In genomic region chr3L:19791688-19792073, dm6 we compare ENCODE assay signal across 2 fruit fly cellular contexts.
TF ChIP-seq lines count a peak whose summit lies in the region.

No protein-coding gene starts in this region.

TF ChIP-seq in whole organism, adult, 20 proteins besides CTCF, POLR2A, EP300 and RAD21 (continued from another document):
- TF ChIP-seq CG33017 (tag; optimal IDR thresholded peaks at IDR 0.05; lab: Kevin White, UChicago) (peak; percentile 36), CG7045 (GFP tag; optimal IDR thresholded peaks at IDR 0.05; lab: Kevin White, UChicago) (no peak)
TF ChIP-seq in whole organism, adult: peak in this region for 7.

TF ChIP-seq in whole organism, embryonic, 481 proteins besides CTCF, POLR2A, EP300 and RAD21 (continued from another document and continues in another):
- peak; percentile 58; the same call in 2 of the 3 replicates for TF ChIP-seq CG34224 (GFP tag; IDR thresholded peaks at IDR 0.05; lab: Robert Waterston, UW; ENCODE audit: partially characterized antibody)
- TF ChIP-seq HLH4C (GFP tag; IDR thresholded peaks at IDR 0.05; lab: Robert Waterston, UW; ENCODE audit: partially characterized antibody), result no peak
- no peak for TF ChIP-seq repo (GFP tag; optimal IDR thresholded peaks at IDR 0.05; lab: Kevin White, UChicago)
- peak; percentile 83 for TF ChIP-seq CG10321 (GFP tag; IDR thresholded peaks at IDR 0.05; lab: Robert Waterston, UW)
- TF ChIP-seq lov (optimal IDR thresholded peaks at IDR 0.05; lab: Kevin White, UChicago), result no peak
- TF ChIP-seq lov (GFP tag; IDR thresholded peaks at IDR 0.05; lab: Robert Waterston, UW), result peak; percentile 76; the same call in 2 of the 3 replicates
- TF ChIP-seq CG16779 (GFP tag; IDR thresholded peaks at IDR 0.05; lab: Robert Waterston, UW), result no peak
- peak; percentile 95 for TF ChIP-seq rib (GFP tag; IDR thresholded peaks at IDR 0.05; lab: Robert Waterston, UW)
- TF ChIP-seq fd64A (GFP tag; optimal IDR thresholded peaks at IDR 0.05; lab: Kevin White, UChicago), result peak; percentile 17
- peak; percentile 18 for TF ChIP-seq CG31365 (tag; optimal IDR thresholded peaks at IDR 0.05; lab: Kevin White, UChicago)
- TF ChIP-seq Stat92E (GFP tag; optimal IDR thresholded peaks at IDR 0.05; lab: Kevin White, UChicago), result peak in 1 of 3 experiments; percentile 0
- TF ChIP-seq CG18476 (GFP tag; optimal IDR thresholded peaks at IDR 0.05; lab: Kevin White, UChicago), result no peak
- TF ChIP-seq CG10654 (GFP tag; optimal IDR thresholded peaks at IDR 0.05; lab: Kevin White, UChicago), result no peak
- peak; percentile 17 for TF ChIP-seq CG7987 (GFP tag; optimal IDR thresholded peaks at IDR 0.05; lab: Kevin White, UChicago)
- TF ChIP-seq CG4707 (GFP tag; optimal IDR thresholded peaks at IDR 0.05; lab: Kevin White, UChicago), result peak; percentile 32
- TF ChIP-seq Adf1 (GFP tag; IDR thresholded peaks at IDR 0.05; lab: Robert Waterston, UW), result peak; percentile 97
- TF ChIP-seq Ada2b (GFP tag; IDR thresholded peaks at IDR 0.05; lab: Robert Waterston, UW), result no peak
- no peak for TF ChIP-seq Rfx (GFP tag; IDR thresholded peaks at IDR 0.05; lab: Robert Waterston, UW)
- TF ChIP-seq B-H2 (GFP tag; optimal IDR thresholded peaks at IDR 0.05; lab: Kevin White, UChicago), result peak; percentile 52
- TF ChIP-seq CG15696 (tag; optimal IDR thresholded peaks at IDR 0.05; lab: Kevin White, UChicago), result no peak
- TF ChIP-seq CG6689 (GFP tag; IDR thresholded peaks at IDR 0.05; lab: Robert Waterston, UW), result 0 out of 2 replicates have a peak, but pooled peaks have one; percentile 4
- no peak for TF ChIP-seq Ptx1 (GFP tag; IDR thresholded peaks at IDR 0.05; lab: Robert Waterston, UW)
- peak; percentile 5 for TF ChIP-seq ATbp (GFP tag; optimal IDR thresholded peaks at IDR 0.05; lab: Kevin White, UChicago)
- TF ChIP-seq eve (GFP tag; optimal IDR thresholded peaks at IDR 0.05; lab: Kevin White, UChicago), result no peak
- TF ChIP-seq salm (tag; optimal IDR thresholded peaks at IDR 0.05; lab: Kevin White, UChicago), result peak; percentile 1
- TF ChIP-seq danr (GFP tag; IDR thresholded peaks at IDR 0.05; lab: Robert Waterston, UW), result no peak
- TF ChIP-seq Side (GFP tag; optimal IDR thresholded peaks at IDR 0.05; lab: Kevin White, UChicago), result no peak
- TF ChIP-seq caup (GFP tag; optimal IDR thresholded peaks at IDR 0.05; lab: Kevin White, UChicago; ENCODE audit: severe bottlenecking), result peak; percentile 53
- TF ChIP-seq CG11398 (GFP tag; optimal IDR thresholded peaks at IDR 0.05; lab: Kevin White, UChicago), result peak; percentile 3
- TF ChIP-seq Fer1 (GFP tag; optimal IDR thresholded peaks at IDR 0.05; lab: Kevin White, UChicago), result peak; percentile 55
- no peak for TF ChIP-seq CG4360 (GFP tag; IDR thresholded peaks at IDR 0.05; lab: Robert Waterston, UW)
- TF ChIP-seq scrt (GFP tag; optimal IDR thresholded peaks at IDR 0.05; lab: Kevin White, UChicago), result peak; percentile 5
- no peak for TF ChIP-seq en (GFP tag; optimal IDR thresholded peaks at IDR 0.05; lab: Kevin White, UChicago)
- TF ChIP-seq Doc3 (GFP tag; IDR thresholded peaks at IDR 0.05; lab: Robert Waterston, UW; ENCODE audit: partially characterized antibody), result no peak
- TF ChIP-seq sna (GFP tag; IDR thresholded peaks at IDR 0.05; lab: Robert Waterston, UW; ENCODE audit: partially characterized antibody), result peak; percentile 36; the same call in 1 of the 2 replicates
- TF ChIP-seq Deaf1 (tag; optimal IDR thresholded peaks at IDR 0.05; lab: Kevin White, UChicago), result peak; percentile 18
- TF ChIP-seq hkb (optimal IDR thresholded peaks at IDR 0.05; lab: Kevin White, UChicago), result no peak
- TF ChIP-seq hkb (GFP tag; IDR thresholded peaks at IDR 0.05; lab: Robert Waterston, UW), result peak; percentile 45
- no peak for TF ChIP-seq sens-2 (GFP tag; IDR thresholded peaks at IDR 0.05; lab: Robert Waterston, UW)
- peak; percentile 29 for TF ChIP-seq cwo (GFP tag; optimal IDR thresholded peaks at IDR 0.05; lab: Kevin White, UChicago)
- TF ChIP-seq CG6813 (GFP tag; optimal IDR thresholded peaks at IDR 0.05; lab: Kevin White, UChicago), result peak; percentile 33
- TF ChIP-seq CG11504 (tag; optimal IDR thresholded peaks at IDR 0.05; lab: Kevin White, UChicago), result no peak
- TF ChIP-seq Ets97D (GFP tag; optimal IDR thresholded peaks at IDR 0.05; lab: Kevin White, UChicago), result no peak
- peak; percentile 33 to 85 for TF ChIP-seq Trl (optimal IDR thresholded peaks at IDR 0.05; lab: Kevin White, UChicago)
- no peak for TF ChIP-seq Trl (GFP tag; optimal IDR thresholded peaks at IDR 0.05; lab: Kevin White, UChicago)
- TF ChIP-seq chinmo (GFP tag; IDR thresholded peaks at IDR 0.05; lab: Robert Waterston, UW; ENCODE audit: partially characterized antibody), result peak; percentile 97
- no peak for TF ChIP-seq bab2 (GFP tag; optimal IDR thresholded peaks at IDR 0.05; lab: Kevin White, UChicago)
- TF ChIP-seq CG9876 (GFP tag; optimal IDR thresholded peaks at IDR 0.05; lab: Kevin White, UChicago), result peak; percentile 21
- no peak for TF ChIP-seq Usf (GFP tag; optimal IDR thresholded peaks at IDR 0.05; lab: Kevin White, UChicago)
- peak; percentile 12 for TF ChIP-seq Nf-YB (GFP tag; optimal IDR thresholded peaks at IDR 0.05; lab: Kevin White, UChicago)
- TF ChIP-seq CG5180 (GFP tag; optimal IDR thresholded peaks at IDR 0.05; lab: Kevin White, UChicago), result peak; percentile 32
- peak; percentile 49 for TF ChIP-seq CG13894 (tag; optimal IDR thresholded peaks at IDR 0.05; lab: Kevin White, UChicago)
- peak; percentile 15 for TF ChIP-seq CG17385 (GFP tag; optimal IDR thresholded peaks at IDR 0.05; lab: Kevin White, UChicago)
- TF ChIP-seq E2f1 (GFP tag; IDR thresholded peaks at IDR 0.05; lab: Robert Waterston, UW), result 0 out of 2 replicates have a peak, but pooled peaks have one; percentile 4
- peak; percentile 89 for TF ChIP-seq kni (GFP tag; optimal IDR thresholded peaks at IDR 0.05; lab: Kevin White, UChicago)
- peak; percentile 44 for TF ChIP-seq Scr (GFP tag; IDR thresholded peaks at IDR 0.05; lab: Robert Waterston, UW; ENCODE audit: partially characterized antibody)
- no peak for TF ChIP-seq dysf (GFP tag; IDR thresholded peaks at IDR 0.05; lab: Robert Waterston, UW)
- peak; percentile 10 for TF ChIP-seq NfI (GFP tag; optimal IDR thresholded peaks at IDR 0.05; lab: Kevin White, UChicago)
- TF ChIP-seq CG9932 (GFP tag; IDR thresholded peaks at IDR 0.05; lab: Robert Waterston, UW), result peak; percentile 29; the same call in 1 of the 2 replicates
- peak; percentile 71; the same call in 2 of the 3 replicates for TF ChIP-seq ci (GFP tag; IDR thresholded peaks at IDR 0.05; lab: Robert Waterston, UW)
- peak; percentile 10 for TF ChIP-seq pb (GFP tag; optimal IDR thresholded peaks at IDR 0.05; lab: Kevin White, UChicago)
- TF ChIP-seq Dad (GFP tag; optimal IDR thresholded peaks at IDR 0.05; lab: Kevin White, UChicago), result no peak
- TF ChIP-seq Opbp (GFP tag; IDR thresholded peaks at IDR 0.05; lab: Robert Waterston, UW; ENCODE audit: partially characterized antibody), result no peak
- no peak for TF ChIP-seq lab (GFP tag; optimal IDR thresholded peaks at IDR 0.05; lab: Kevin White, UChicago)
- no peak for TF ChIP-seq CG8290 (GFP tag; optimal IDR thresholded peaks at IDR 0.05; lab: Kevin White, UChicago)
- TF ChIP-seq CG8290 (tag; optimal IDR thresholded peaks at IDR 0.05; lab: Kevin White, UChicago), result peak in 1 of 2 experiments; percentile 52
- peak; percentile 86 for TF ChIP-seq crol (GFP tag; IDR thresholded peaks at IDR 0.05; lab: Robert Waterston, UW)
- peak; percentile 15; the same call in 1 of the 3 replicates for TF ChIP-seq zfh1 (GFP tag; IDR thresholded peaks at IDR 0.05; lab: Robert Waterston, UW)
- no peak for TF ChIP-seq CG4854 (GFP tag; optimal IDR thresholded peaks at IDR 0.05; lab: Kevin White, UChicago)
- no peak for TF ChIP-seq br (optimal IDR thresholded peaks at IDR 0.05; lab: Kevin White, UChicago)
- TF ChIP-seq Dll (GFP tag; IDR thresholded peaks at IDR 0.05; lab: Robert Waterston, UW; ENCODE audit: partially characterized antibody), result peak; percentile 50; the same call in 2 of the 4 replicates
- TF ChIP-seq gcm (GFP tag; optimal IDR thresholded peaks at IDR 0.05; lab: Kevin White, UChicago), result peak; percentile 6
- TF ChIP-seq sr (GFP tag; IDR thresholded peaks at IDR 0.05; lab: Robert Waterston, UW), result 0 out of 3 replicates have a peak, but pooled peaks have one; percentile 14
- no peak for TF ChIP-seq tio (GFP tag; optimal IDR thresholded peaks at IDR 0.05; lab: Kevin White, UChicago)
- TF ChIP-seq BtbVII (GFP tag; optimal IDR thresholded peaks at IDR 0.05; lab: Kevin White, UChicago), result peak; percentile 35
- peak; percentile 95 for TF ChIP-seq GATAe (GFP tag; conservative IDR thresholded peaks at IDR 0.05; lab: Robert Waterston, UW)
- TF ChIP-seq cas (GFP tag; IDR thresholded peaks at IDR 0.05; lab: Robert Waterston, UW), result no peak
- TF ChIP-seq Oli (tag; optimal IDR thresholded peaks at IDR 0.05; lab: Kevin White, UChicago), result no peak
- peak; percentile 45 for TF ChIP-seq ftz-f1 (GFP tag; optimal IDR thresholded peaks at IDR 0.05; lab: Kevin White, UChicago)
- TF ChIP-seq CG13287 (GFP tag; IDR thresholded peaks at IDR 0.05; lab: Robert Waterston, UW; ENCODE audit: partially characterized antibody), result peak; percentile 31
- TF ChIP-seq MESR4 (GFP tag; optimal IDR thresholded peaks at IDR 0.05; lab: Kevin White, UChicago), result no peak
- no peak for TF ChIP-seq CG10274 (GFP tag; optimal IDR thresholded peaks at IDR 0.05; lab: Kevin White, UChicago)
- TF ChIP-seq Bgb (GFP tag; IDR thresholded peaks at IDR 0.05; lab: Robert Waterston, UW; ENCODE audit: partially characterized antibody), result peak; percentile 31; the same call in 1 of the 2 replicates
- TF ChIP-seq nau (GFP tag; optimal IDR thresholded peaks at IDR 0.05; lab: Kevin White, UChicago), result peak; percentile 18
- TF ChIP-seq gro (GFP tag; optimal IDR thresholded peaks at IDR 0.05; lab: Kevin White, UChicago), result peak; percentile 52
- peak; percentile 80 for TF ChIP-seq sd (tag; optimal IDR thresholded peaks at IDR 0.05; lab: Kevin White, UChicago)
- peak; percentile 33 for TF ChIP-seq HmgZ (tag; optimal IDR thresholded peaks at IDR 0.05; lab: Kevin White, UChicago)
- peak; percentile 70 for TF ChIP-seq mirr (GFP tag; optimal IDR thresholded peaks at IDR 0.05; lab: Kevin White, UChicago)
- peak; percentile 18 for TF ChIP-seq CG6854 (GFP tag; optimal IDR thresholded peaks at IDR 0.05; lab: Kevin White, UChicago)
- peak; percentile 83 for TF ChIP-seq Med (GFP tag; lab: Kevin White, UChicago)
- TF ChIP-seq odd (GFP tag; optimal IDR thresholded peaks at IDR 0.05; lab: Kevin White, UChicago), result peak; percentile 20
- no peak for TF ChIP-seq pfk (GFP tag; optimal IDR thresholded peaks at IDR 0.05; lab: Kevin White, UChicago)
- no peak for TF ChIP-seq luna (GFP tag; optimal IDR thresholded peaks at IDR 0.05; lab: Kevin White, UChicago)
- peak; percentile 92 for TF ChIP-seq CG10431 (GFP tag; optimal IDR thresholded peaks at IDR 0.05; lab: Kevin White, UChicago)
- peak; percentile 68 for TF ChIP-seq exex (tag; optimal IDR thresholded peaks at IDR 0.05; lab: Kevin White, UChicago)
- peak; percentile 95 for TF ChIP-seq abd-A (tag; optimal IDR thresholded peaks at IDR 0.05; lab: Kevin White, UChicago)
- TF ChIP-seq jigr1 (GFP tag; IDR thresholded peaks at IDR 0.05; lab: Robert Waterston, UW), result no peak
- TF ChIP-seq her (GFP tag; optimal IDR thresholded peaks at IDR 0.05; lab: Kevin White, UChicago), result peak; percentile 2
- TF ChIP-seq CG14014 (GFP tag; IDR thresholded peaks at IDR 0.05; lab: Robert Waterston, UW), result no peak
- no peak for TF ChIP-seq CG33213 (GFP tag; optimal IDR thresholded peaks at IDR 0.05; lab: Kevin White, UChicago)
- peak; percentile 30; the same call in 1 of the 2 replicates for TF ChIP-seq peb (GFP tag; IDR thresholded peaks at IDR 0.05; lab: Robert Waterston, UW)
- no peak for TF ChIP-seq prd (optimal IDR thresholded peaks at IDR 0.05; lab: Kevin White, UChicago)
- no peak for TF ChIP-seq prd (GFP tag; IDR thresholded peaks at IDR 0.05; lab: Robert Waterston, UW)
- peak; percentile 25 for TF ChIP-seq nom (GFP tag; optimal IDR thresholded peaks at IDR 0.05; lab: Kevin White, UChicago)
- TF ChIP-seq CoRest (tag; optimal IDR thresholded peaks at IDR 0.05; lab: Kevin White, UChicago), result no peak
- peak in 1 of 2 experiments; percentile 27 for TF ChIP-seq Eip74EF (GFP tag; optimal IDR thresholded peaks at IDR 0.05; lab: Kevin White, UChicago)
- TF ChIP-seq D19B (GFP tag; optimal IDR thresholded peaks at IDR 0.05; lab: Kevin White, UChicago), result no peak
- no peak for TF ChIP-seq pan (optimal IDR thresholded peaks at IDR 0.05; lab: Kevin White, UChicago)
- peak in 1 of 2 experiments; percentile 27 for TF ChIP-seq pan (GFP tag; optimal IDR thresholded peaks at IDR 0.05 in 1 of 2, IDR thresholded peaks at IDR 0.05 in 1 of 2)
- TF ChIP-seq Hsf (GFP tag; optimal IDR thresholded peaks at IDR 0.05; lab: Kevin White, UChicago), result no peak
- no peak for TF ChIP-seq Gsc (GFP tag; IDR thresholded peaks at IDR 0.05; lab: Robert Waterston, UW)
- TF ChIP-seq CG15514 (GFP tag; optimal IDR thresholded peaks at IDR 0.05; lab: Kevin White, UChicago), result peak; percentile 35
- TF ChIP-seq CG31441 (GFP tag; IDR thresholded peaks at IDR 0.05; lab: Robert Waterston, UW), result no peak
- TF ChIP-seq CG34376 (GFP tag; optimal IDR thresholded peaks at IDR 0.05; lab: Kevin White, UChicago), result peak; percentile 98
- peak; percentile 84 for TF ChIP-seq CG10543 (GFP tag; optimal IDR thresholded peaks at IDR 0.05; lab: Kevin White, UChicago)
- 0 out of 2 replicates have a peak, but pooled peaks have one; percentile 18 for TF ChIP-seq stc (GFP tag; IDR thresholded peaks at IDR 0.05; lab: Robert Waterston, UW)
- no peak for TF ChIP-seq slou (GFP tag; optimal IDR thresholded peaks at IDR 0.05; lab: Kevin White, UChicago)
- TF ChIP-seq klu (GFP tag; IDR thresholded peaks at IDR 0.05; lab: Robert Waterston, UW), result no peak
- TF ChIP-seq Lim3 (GFP tag; IDR thresholded peaks at IDR 0.05; lab: Robert Waterston, UW), result no peak
- TF ChIP-seq cad (GFP tag; optimal IDR thresholded peaks at IDR 0.05; lab: Kevin White, UChicago), result peak; percentile 53
- peak; percentile 82 for TF ChIP-seq grn (GFP tag; optimal IDR thresholded peaks at IDR 0.05; lab: Kevin White, UChicago)
- TF ChIP-seq schlank (tag; optimal IDR thresholded peaks at IDR 0.05; lab: Kevin White, UChicago), result peak; percentile 13
- TF ChIP-seq CG15479 (GFP tag; optimal IDR thresholded peaks at IDR 0.05; lab: Kevin White, UChicago), result peak; percentile 98
- peak; percentile 68 for TF ChIP-seq Atf6 (GFP tag; IDR thresholded peaks at IDR 0.05; lab: Robert Waterston, UW)
- TF ChIP-seq CG12219 (GFP tag; optimal IDR thresholded peaks at IDR 0.05; lab: Kevin White, UChicago), result peak; percentile 38
- peak; percentile 63 for TF ChIP-seq sug (tag; optimal IDR thresholded peaks at IDR 0.05; lab: Kevin White, UChicago)
- TF ChIP-seq cg (GFP tag; optimal IDR thresholded peaks at IDR 0.05; lab: Kevin White, UChicago), result peak; percentile 92
- peak; percentile 96 for TF ChIP-seq CG1832 (GFP tag; optimal IDR thresholded peaks at IDR 0.05; lab: Kevin White, UChicago)
